Fruit fly (Drosophila melanogaster) whole organism, embryonic: ENCODE results near the gene p38b.
A peak's percentile ranks its signal among the peaks of the same experiment; 100 is the strongest.

Experiments
- ATbp ChIP-seq: fragments of 200-800 bp; sonication (Bioruptor generic); optimal IDR thresholded peaks from 2 replicates; lab custom pipeline; 2017; ENCODE audit warnings: missing biosample characterization, mild to moderate bottlenecking, missing genetic modification characterization, missing genetic modification reagents
- Ada2b ChIP-seq: fragments of 200-800 bp; sonication (Bioruptor generic); IDR thresholded peaks from 2 replicates; pipeline ENCODE4 v1.3.6; 2022; ENCODE audit warnings: missing biosample characterization, missing genetic modification characterization
- CG10431 ChIP-seq: fragments of 200-800 bp; sonication (Bioruptor generic); optimal IDR thresholded peaks from 3 replicates; lab custom pipeline; 2018; ENCODE audit warnings: missing biosample characterization, mild to moderate bottlenecking, missing genetic modification characterization
- CG12155 ChIP-seq: fragments of 200-800 bp; sonication (Bioruptor generic); optimal IDR thresholded peaks from 3 replicates; lab custom pipeline; 2016; ENCODE audit warnings: missing biosample characterization, missing genetic modification characterization
- CG15011 ChIP-seq: fragments of 200-800 bp; sonication (Bioruptor generic); optimal IDR thresholded peaks from 3 replicates; lab custom pipeline; 2018; ENCODE audit warnings: missing biosample characterization, mild to moderate bottlenecking, missing genetic modification characterization
- CG15514 ChIP-seq: fragments of 200-800 bp; sonication (Bioruptor generic); optimal IDR thresholded peaks from 3 replicates; lab custom pipeline; 2017; ENCODE audit warnings: missing biosample characterization, missing genetic modification characterization, mild to moderate bottlenecking, moderate library complexity, missing genetic modification reagents
- CG16813 ChIP-seq: fragments of 200-800 bp; sonication (Bioruptor generic); IDR thresholded peaks from 3 replicates; pipeline ENCODE4 v1.3.6; 2022; ENCODE audit warnings: missing biosample characterization, missing genetic modification characterization; ENCODE audit not compliant: partially characterized antibody
- CG17802 ChIP-seq: fragments of 200-800 bp; sonication (Bioruptor generic); optimal IDR thresholded peaks from 2 replicates; lab custom pipeline; 2018; ENCODE audit warnings: missing biosample characterization, mild to moderate bottlenecking, missing genetic modification characterization, moderate library complexity
- CG17829 ChIP-seq: fragments of 200-800 bp; optimal IDR thresholded peaks from 2 replicates; lab custom pipeline; 2019; ENCODE audit warnings: missing biosample characterization, mild to moderate bottlenecking, missing genetic modification characterization, moderate library complexity
- CG18599 ChIP-seq: fragments of 200-800 bp; sonication (Bioruptor generic); optimal IDR thresholded peaks from 3 replicates; lab custom pipeline; 2017; ENCODE audit warnings: missing biosample characterization, missing genetic modification characterization, mild to moderate bottlenecking, moderate library complexity, missing genetic modification reagents
- CG31224 ChIP-seq: fragments of 200-800 bp; sonication (Bioruptor generic); IDR thresholded peaks from 2 replicates; pipeline ENCODE4 v1.3.6; 2022; ENCODE audit warnings: missing biosample characterization, missing genetic modification characterization
- CG4360 ChIP-seq: fragments of 200-800 bp; sonication (Bioruptor generic); IDR thresholded peaks from 2 replicates; pipeline ENCODE4 v1.3.6; 2022; ENCODE audit warnings: missing biosample characterization, missing genetic modification characterization
- CG8388 ChIP-seq: fragments of 200-800 bp; sonication (Bioruptor generic); optimal IDR thresholded peaks from 2 replicates; lab custom pipeline; 2019; ENCODE audit warnings: missing biosample characterization, mild to moderate bottlenecking, missing genetic modification characterization, moderate library complexity
- CG9797 ChIP-seq: fragments of 200-800 bp; sonication (Bioruptor generic); optimal IDR thresholded peaks from 3 replicates; lab custom pipeline; 2018; ENCODE audit warnings: missing biosample characterization, mild to moderate bottlenecking, missing genetic modification characterization
- CrebB ChIP-seq: fragments of 200-800 bp; sonication (Bioruptor generic); optimal IDR thresholded peaks from 3 replicates; lab custom pipeline; 2018; ENCODE audit warnings: missing biosample characterization, mild to moderate bottlenecking, missing genetic modification characterization
- D ChIP-seq, 2 experiments: fragments of 200-800 bp in 1 of 2; fragments of >200 bp in 1 of 2; sonication (Bioruptor generic) in 1 of 2; optimal IDR thresholded peaks; 2 replicates in 1 of 2; 3 replicates in 1 of 2; lab custom pipeline; 2017; ENCODE audit warnings: mild to moderate bottlenecking in 1 of 2, missing biosample characterization in 1 of 2, missing genetic modification characterization in 1 of 2, missing genetic modification reagents in 1 of 2
- D19A ChIP-seq: fragments of 200-800 bp; optimal IDR thresholded peaks from 3 replicates; lab custom pipeline; 2019; ENCODE audit warnings: missing biosample characterization, mild to moderate bottlenecking, missing genetic modification characterization, moderate library complexity
- Deaf1 ChIP-seq: fragments of 200-800 bp; optimal IDR thresholded peaks from 3 replicates; lab custom pipeline; 2019; ENCODE audit warnings: missing biosample characterization, mild to moderate bottlenecking, missing genetic modification characterization, moderate library complexity
- Dll ChIP-seq: fragments of 200-800 bp; sonication (Bioruptor generic); IDR thresholded peaks from 4 replicates; pipeline ENCODE4 v1.3.6; 2022; ENCODE audit warnings: missing biosample characterization, missing genetic modification characterization; ENCODE audit not compliant: partially characterized antibody
- Drgx ChIP-seq: fragments of 200-800 bp; sonication (Bioruptor generic); IDR thresholded peaks from 2 replicates; pipeline ENCODE4 v1.3.6; 2022; ENCODE audit warnings: missing biosample characterization, missing genetic modification characterization
- Elba2 ChIP-seq: fragments of 200-800 bp; sonication (Bioruptor generic); optimal IDR thresholded peaks from 3 replicates; lab custom pipeline; 2016; ENCODE audit warnings: missing biosample characterization, missing genetic modification characterization
- Fer2 ChIP-seq: fragments of 200-800 bp; sonication (Bioruptor generic); optimal IDR thresholded peaks from 2 replicates; lab custom pipeline; 2018; ENCODE audit warnings: missing biosample characterization, mild to moderate bottlenecking, missing genetic modification characterization, moderate library complexity
- HHEX ChIP-seq: fragments of 200-800 bp; sonication (Bioruptor generic); optimal IDR thresholded peaks from 3 replicates; lab custom pipeline; 2017; ENCODE audit warnings: missing biosample characterization, mild to moderate bottlenecking, missing genetic modification characterization, missing genetic modification reagents
- HLHmδ ChIP-seq: fragments of 200-800 bp; sonication (Bioruptor generic); optimal IDR thresholded peaks from 2 replicates; lab custom pipeline; 2018; ENCODE audit warnings: missing biosample characterization, mild to moderate bottlenecking, missing genetic modification characterization, moderate library complexity
- MBD-R2 ChIP-seq: fragments of 200-800 bp; sonication (Bioruptor generic); IDR thresholded peaks from 2 replicates; pipeline ENCODE4 v1.3.6; 2022; ENCODE audit warnings: missing biosample characterization, missing genetic modification characterization
- Max ChIP-seq: fragments of 200-800 bp; sonication (Bioruptor generic); optimal IDR thresholded peaks from 2 replicates; lab custom pipeline; 2016; ENCODE audit warnings: missing biosample characterization, mild to moderate bottlenecking, missing genetic modification characterization
- NFAT ChIP-seq: fragments of 200-800 bp; sonication (Bioruptor generic); IDR thresholded peaks from 2 replicates; pipeline ENCODE4 v1.3.6; 2022; ENCODE audit warnings: missing biosample characterization, missing genetic modification characterization
- Ssrp ChIP-seq: fragments of 200-800 bp; sonication (Bioruptor generic); optimal IDR thresholded peaks from 2 replicates; lab custom pipeline; 2018; ENCODE audit warnings: missing biosample characterization, mild to moderate bottlenecking, missing genetic modification characterization, moderate library complexity
- amos ChIP-seq: fragments of 200-800 bp; sonication (Bioruptor generic); IDR thresholded peaks from 2 replicates; pipeline ENCODE4 v1.3.6; 2022; ENCODE audit warnings: missing biosample characterization, missing genetic modification characterization; ENCODE audit not compliant: partially characterized antibody
- ash1 ChIP-seq: fragments of 200-800 bp; sonication (Bioruptor generic); optimal IDR thresholded peaks from 2 replicates; lab custom pipeline; 2018; ENCODE audit warnings: missing biosample characterization, mild to moderate bottlenecking, missing genetic modification characterization
- bcd ChIP-seq: fragments of 200-800 bp; sonication (Bioruptor generic); optimal IDR thresholded peaks from 2 replicates; lab custom pipeline; 2017; ENCODE audit warnings: missing biosample characterization, mild to moderate bottlenecking, missing genetic modification characterization
- chn ChIP-seq: fragments of 200-800 bp; sonication (Bioruptor generic); optimal IDR thresholded peaks from 2 replicates; lab custom pipeline; 2016; ENCODE audit warnings: missing biosample characterization, missing genetic modification characterization
- dpn ChIP-seq, 2 experiments: fragments of 200-800 bp; sonication (Bioruptor generic); optimal IDR thresholded peaks; 3 replicates each; lab custom pipeline; 2016; ENCODE audit warnings: missing biosample characterization in 2 of 2, missing genetic modification characterization in 2 of 2
- gcm2 ChIP-seq: fragments of 200-800 bp; sonication (Bioruptor generic); optimal IDR thresholded peaks from 2 replicates; lab custom pipeline; 2016; ENCODE audit warnings: missing biosample characterization, missing genetic modification characterization
- gro ChIP-seq: fragments of 200-800 bp; sonication (Bioruptor generic); optimal IDR thresholded peaks from 2 replicates; lab custom pipeline; 2016; ENCODE audit warnings: missing biosample characterization, missing genetic modification characterization
- gsb-n ChIP-seq: fragments of 200-800 bp; sonication (Bioruptor generic); optimal IDR thresholded peaks from 3 replicates; lab custom pipeline; 2018; ENCODE audit warnings: missing biosample characterization, mild to moderate bottlenecking, missing genetic modification characterization
- kni ChIP-seq: fragments of 200-800 bp; sonication (Bioruptor generic); optimal IDR thresholded peaks from 3 replicates; lab custom pipeline; 2017; ENCODE audit warnings: mild to moderate bottlenecking, missing biosample characterization, missing genetic modification reagents, missing genetic modification characterization
- lmd ChIP-seq: fragments of 200-800 bp; sonication (Bioruptor generic); IDR thresholded peaks from 2 replicates; pipeline ENCODE4 v1.3.6; 2022; ENCODE audit warnings: missing biosample characterization, missing genetic modification characterization
- luna ChIP-seq: fragments of 200-800 bp; sonication (Bioruptor generic); optimal IDR thresholded peaks from 2 replicates; lab custom pipeline; 2016; ENCODE audit warnings: missing biosample characterization, missing genetic modification characterization
- pnt ChIP-seq: fragments of 200-800 bp; sonication (Bioruptor generic); optimal IDR thresholded peaks from 3 replicates; lab custom pipeline; 2016; ENCODE audit warnings: missing biosample characterization, missing genetic modification characterization
- row ChIP-seq: fragments of 200-800 bp; sonication (Bioruptor generic); IDR thresholded peaks from 3 replicates; pipeline ENCODE4 v1.3.6; 2022; ENCODE audit warnings: missing biosample characterization, missing genetic modification characterization
- sc ChIP-seq, 3 experiments: fragments of >200 bp in 2 of 3; fragments of 200-800 bp in 1 of 3; sonication (Bioruptor generic) in 1 of 3; optimal IDR thresholded peaks; 2 replicates in 2 of 3; 3 replicates in 1 of 3; lab custom pipeline; 2017; ENCODE audit warnings: mild to moderate bottlenecking in 1 of 3, missing biosample characterization in 1 of 3, missing genetic modification characterization in 1 of 3, missing genetic modification reagents in 1 of 3
- scrt ChIP-seq: fragments of 200-800 bp; sonication (Bioruptor generic); optimal IDR thresholded peaks from 2 replicates; lab custom pipeline; 2018; ENCODE audit warnings: missing biosample characterization, mild to moderate bottlenecking, missing genetic modification characterization, moderate library complexity
- sqz ChIP-seq: fragments of 200-800 bp; sonication (Bioruptor generic); optimal IDR thresholded peaks from 3 replicates; lab custom pipeline; 2018; ENCODE audit warnings: missing biosample characterization, mild to moderate bottlenecking, missing genetic modification characterization
- tap ChIP-seq: fragments of 200-800 bp; optimal IDR thresholded peaks from 3 replicates; lab custom pipeline; 2019; ENCODE audit warnings: missing biosample characterization, mild to moderate bottlenecking, missing genetic modification characterization, moderate library complexity
- tx ChIP-seq: fragments of 200-800 bp; sonication (Bioruptor generic); optimal IDR thresholded peaks from 2 replicates; lab custom pipeline; 2016; ENCODE audit warnings: missing biosample characterization, missing genetic modification characterization
- unc-4 ChIP-seq: fragments of 200-800 bp; sonication (Bioruptor generic); IDR thresholded peaks from 2 replicates; pipeline ENCODE4 v1.3.6; 2022; ENCODE audit warnings: missing biosample characterization, missing genetic modification characterization; ENCODE audit not compliant: partially characterized antibody
- vnd ChIP-seq: fragments of 200-800 bp; sonication (Bioruptor generic); IDR thresholded peaks from 3 replicates; pipeline ENCODE4 v1.3.6; 2022; ENCODE audit warnings: missing biosample characterization, missing genetic modification characterization; ENCODE audit not compliant: partially characterized antibody

Gene p38b

dm6 chr2L:13813604-13814178 lies 33.2 kb downstream of the p38b start, which contains the start of gene Sos (continued):
- TF ChIP-seq dpn (GFP tag; optimal IDR thresholded peaks at IDR 0.05; lab: Kevin White, UChicago), result no peak
- TF ChIP-seq lmd (GFP tag; lab: Robert Waterston, UW), result no peak
- peak; percentile 87 for TF ChIP-seq MBD-R2 (GFP tag; lab: Robert Waterston, UW)
- TF ChIP-seq Dll (GFP tag; lab: Robert Waterston, UW), result 0 out of 4 replicates have a peak, but pooled peaks have one; percentile 12
- no peak for TF ChIP-seq HLHmδ (GFP tag; lab: Kevin White, UChicago)
- TF ChIP-seq Ssrp (tag; lab: Kevin White, UChicago), result no peak
- TF ChIP-seq CG10431 (GFP tag; lab: Kevin White, UChicago), result no peak
- TF ChIP-seq sc (optimal IDR thresholded peaks at IDR 0.05; lab: Kevin White, UChicago), result no peak
- TF ChIP-seq sc (GFP tag; optimal IDR thresholded peaks at IDR 0.05; lab: Kevin White, UChicago), result no peak
- TF ChIP-seq Deaf1 (tag; lab: Kevin White, UChicago), result no peak
- peak; percentile 37 for TF ChIP-seq CG12155
- TF ChIP-seq CG31224, result no peak
- no peak for TF ChIP-seq CG15011 (GFP tag; lab: Kevin White, UChicago)
- TF ChIP-seq CG4360 (GFP tag; lab: Robert Waterston, UW), result no peak
- TF ChIP-seq vnd (GFP tag; lab: Robert Waterston, UW), result no peak
- TF ChIP-seq tap, result no peak
- TF ChIP-seq unc-4, result no peak
- TF ChIP-seq D19A (tag; lab: Kevin White, UChicago), result no peak
- no peak for TF ChIP-seq CrebB (tag; lab: Kevin White, UChicago)
- peak; percentile 95 for TF ChIP-seq CG9797
- TF ChIP-seq tx (GFP tag; lab: Kevin White, UChicago), result no peak
- TF ChIP-seq HHEX (GFP tag; lab: Kevin White, UChicago), result no peak
- no peak for TF ChIP-seq sqz (GFP tag; lab: Kevin White, UChicago)
- no peak for TF ChIP-seq gcm2 (GFP tag; lab: Kevin White, UChicago)
- TF ChIP-seq gro (GFP tag; lab: Kevin White, UChicago), result no peak
- peak; percentile 33 for TF ChIP-seq Elba2 (GFP tag; lab: Kevin White, UChicago)
- peak; percentile 41; the same call in 2 of the 3 replicates for TF ChIP-seq row (GFP tag; lab: Robert Waterston, UW)
- no peak for TF ChIP-seq Drgx (GFP tag; lab: Robert Waterston, UW)
- no peak for TF ChIP-seq CG17802 (tag; lab: Kevin White, UChicago)
- no peak for TF ChIP-seq Max (GFP tag; lab: Kevin White, UChicago)
- TF ChIP-seq gsb-n (tag; lab: Kevin White, UChicago), result no peak
- no peak for TF ChIP-seq chn
- no peak for TF ChIP-seq Fer2
- TF ChIP-seq NFAT (GFP tag; lab: Robert Waterston, UW), result no peak
- peak; percentile 47 for TF ChIP-seq CG17829
- TF ChIP-seq D (optimal IDR thresholded peaks at IDR 0.05; lab: Kevin White, UChicago), result no peak
- TF ChIP-seq D (GFP tag; optimal IDR thresholded peaks at IDR 0.05; lab: Kevin White, UChicago), result no peak
- TF ChIP-seq amos (GFP tag; lab: Robert Waterston, UW), result peak; percentile 17; the same call in 1 of the 2 replicates
- TF ChIP-seq CG16813 (GFP tag; lab: Robert Waterston, UW), result no peak
- TF ChIP-seq scrt (GFP tag; lab: Kevin White, UChicago), result no peak
- TF ChIP-seq CG15514 (GFP tag; lab: Kevin White, UChicago), result peak; percentile 61
- TF ChIP-seq bcd (GFP tag; lab: Kevin White, UChicago), result no peak
- TF ChIP-seq luna (GFP tag; lab: Kevin White, UChicago), result no peak
- no peak for TF ChIP-seq CG8388 (GFP tag; lab: Kevin White, UChicago)
- no peak for TF ChIP-seq Ada2b (GFP tag; lab: Robert Waterston, UW)
- TF ChIP-seq kni (GFP tag; lab: Kevin White, UChicago), result no peak
- TF ChIP-seq ash1 (GFP tag; lab: Kevin White, UChicago), result no peak
- TF ChIP-seq CG18599 (GFP tag; lab: Kevin White, UChicago), result no peak
- no peak for TF ChIP-seq ATbp
- TF ChIP-seq pnt (GFP tag; lab: Kevin White, UChicago), result no peak
